Fruit fly (Drosophila melanogaster) S2 (cell line): Measurements from ENCODE around the gene ND-39.

Experiments
- CG8478 ChIP-seq: fragments of >200 bp; optimal IDR thresholded peaks from 2 replicates; lab custom pipeline; 2018
- CTCF ChIP-seq, 2 experiments: fragments of >200 bp; optimal IDR thresholded peaks; 2 replicates each; lab custom pipeline; 2018

DNA sequence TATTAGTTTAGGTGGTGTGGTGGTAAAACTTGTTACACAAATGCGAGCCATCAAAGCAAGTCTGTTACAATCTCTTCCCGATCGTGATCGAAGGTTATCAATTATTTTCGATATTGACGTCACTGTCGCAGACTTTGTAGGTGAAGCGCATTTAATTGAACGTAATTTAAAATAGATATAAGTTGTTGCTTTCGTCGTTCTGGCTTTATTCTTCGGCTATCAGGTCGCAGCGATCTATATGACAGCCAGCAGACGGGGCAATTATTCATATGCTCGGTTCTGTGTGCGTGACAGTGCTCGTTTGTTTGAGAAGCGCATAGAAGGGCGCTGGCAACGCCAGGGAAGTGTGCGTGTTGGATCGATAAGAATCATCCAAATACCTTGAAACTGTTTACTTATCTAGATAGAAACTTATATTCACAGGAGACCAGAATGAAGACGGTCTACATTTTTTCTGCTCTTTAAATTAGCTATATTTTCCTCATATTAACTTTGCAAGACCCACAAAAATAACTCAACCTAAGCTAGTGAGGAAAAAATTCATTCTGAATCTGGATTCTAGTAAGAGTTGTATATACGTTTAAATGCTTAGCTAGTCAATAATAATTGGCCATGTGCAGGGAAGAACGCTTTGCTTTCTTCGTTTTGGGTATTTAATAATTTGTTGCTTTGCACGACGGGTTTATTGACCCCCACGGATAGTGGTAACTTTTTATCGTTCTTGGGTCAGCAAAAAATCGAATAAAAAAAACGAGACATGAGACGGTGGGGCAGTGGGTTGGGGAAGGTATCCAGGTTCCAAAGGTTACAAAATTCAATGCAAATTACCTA is 38.7 kb downstream of the ND-39 start:
- TF ChIP-seq CG8478 (lab: Kevin White, UChicago) (no peak), CTCF (optimal IDR thresholded peaks at IDR 0.05; lab: Kevin White, UChicago) (no peak)
